1 worm cellular context compared by ENCODE assay signal in genomic region chrIV:16203373-16203772, ce11.
TF ChIP-seq lines count a peak whose summit lies in the region.

No protein-coding gene starts in this region.

TF ChIP-seq in whole organism, L2 larva, 48 proteins besides CTCF, POLR2A, EP300 and RAD21 (continued from another document):
- peak; percentile 68 for TF ChIP-seq sma-9 (GFP tag; optimal IDR thresholded peaks at IDR 0.05; lab: Kevin White, UChicago)
- no peak for TF ChIP-seq sma-9 (tag; optimal IDR thresholded peaks at IDR 0.05; lab: Kevin White, UChicago)
- TF ChIP-seq skn-1 (tag; optimal IDR thresholded peaks at IDR 0.05; lab: Kevin White, UChicago), result peak; percentile 62
